Worm (Caenorhabditis elegans): ENCODE data around the gene R105.1.

The R105.1 gene

DNA sequence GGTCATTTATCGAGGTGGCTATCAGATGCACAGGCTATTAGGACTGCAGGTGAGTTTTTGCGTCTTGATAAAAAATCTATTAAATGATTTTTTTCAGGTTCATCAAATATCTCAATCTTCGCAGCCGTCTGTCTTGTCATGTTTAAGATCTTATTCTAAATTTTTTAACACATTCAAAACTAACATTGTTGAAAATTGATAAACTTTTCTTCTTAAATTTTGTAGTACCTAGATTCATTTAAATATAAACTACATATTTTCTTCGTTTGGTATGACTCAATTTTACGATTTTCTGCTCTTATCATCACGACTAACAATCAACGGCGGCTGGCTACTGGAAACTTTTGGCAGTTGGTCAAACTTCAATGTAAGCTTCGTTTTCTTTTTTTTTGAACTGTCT lies 30.9 kb upstream of the R105.1 start, which contains the start of gene F19C7.4:
TSS of gene F19C7.4 (plus strand) at position 301 of the 400 bp plus-strand sequence.
- TF ChIP-seq nhr-12 (tag; optimal IDR thresholded peaks at IDR 0.05) (no peak), pha-4 (tag; optimal IDR thresholded peaks at IDR 0.05) (no peak), snpc-4 (tag; optimal IDR thresholded peaks at IDR 0.05) (no peak), blmp-1 (tag; optimal IDR thresholded peaks at IDR 0.05) (no peak), nhr-28 (tag; optimal IDR thresholded peaks at IDR 0.05) (no peak), cnd-1 (tag; optimal IDR thresholded peaks at IDR 0.05) (no peak), ceh-43 (GFP tag; optimal IDR thresholded peaks at IDR 0.05) (no peak), elt-3 (tag; optimal IDR thresholded peaks at IDR 0.05) (no peak), drap-1 (GFP tag; optimal IDR thresholded peaks at IDR 0.05) (no peak), nhr-2 (tag; optimal IDR thresholded peaks at IDR 0.05) (no peak), hlh-1 (tag; optimal IDR thresholded peaks at IDR 0.05) (no peak), ceh-83 (GFP tag; optimal IDR thresholded peaks at IDR 0.05) (no peak), unc-62 (GFP tag; optimal IDR thresholded peaks at IDR 0.05) (no peak), ztf-11 (tag; optimal IDR thresholded peaks at IDR 0.05) (no peak), lin-13 (tag; optimal IDR thresholded peaks at IDR 0.05) (no peak), mls-2 (tag; optimal IDR thresholded peaks at IDR 0.05) (no peak), nhr-237 (tag; optimal IDR thresholded peaks at IDR 0.05) (no peak)

ce11 chrIV:4605608-4606007 lies 27.9 kb upstream of the R105.1 start, which contains the start of gene nspg-10:
TSS of gene nspg-10 (plus strand) at chrIV:4605786.
- no peak for TF ChIP-seq lsy-2 (tag; optimal IDR thresholded peaks at IDR 0.05)
- no peak for TF ChIP-seq tbx-8 (GFP tag; optimal IDR thresholded peaks at IDR 0.05)
- no peak for TF ChIP-seq snpc-4 (tag; optimal IDR thresholded peaks at IDR 0.05)
- no peak for TF ChIP-seq ceh-43 (GFP tag; optimal IDR thresholded peaks at IDR 0.05)
- TF ChIP-seq ceh-39 (tag; optimal IDR thresholded peaks at IDR 0.05), result no peak

ce11 chrIV:4608661-4609060 lies 24.8 kb upstream of the R105.1 start:
- TF ChIP-seq zip-8 (tag; optimal IDR thresholded peaks at IDR 0.05) (no peak), nhr-237 (tag; optimal IDR thresholded peaks at IDR 0.05) (no peak), unc-62 (GFP tag; optimal IDR thresholded peaks at IDR 0.05) (no peak), lsy-2 (tag; optimal IDR thresholded peaks at IDR 0.05) (no peak), nhr-2 (tag; optimal IDR thresholded peaks at IDR 0.05) (no peak), blmp-1 (tag; optimal IDR thresholded peaks at IDR 0.05) (no peak), elt-1 (tag; optimal IDR thresholded peaks at IDR 0.05; ENCODE audit: borderline replicate concordance, insufficient read depth) (no peak), ham-2 (GFP tag; optimal IDR thresholded peaks at IDR 0.05) (no peak), unc-120 (tag; optimal IDR thresholded peaks at IDR 0.05; ENCODE audit: poor library complexity, severe bottlenecking) (no peak)

DNA sequence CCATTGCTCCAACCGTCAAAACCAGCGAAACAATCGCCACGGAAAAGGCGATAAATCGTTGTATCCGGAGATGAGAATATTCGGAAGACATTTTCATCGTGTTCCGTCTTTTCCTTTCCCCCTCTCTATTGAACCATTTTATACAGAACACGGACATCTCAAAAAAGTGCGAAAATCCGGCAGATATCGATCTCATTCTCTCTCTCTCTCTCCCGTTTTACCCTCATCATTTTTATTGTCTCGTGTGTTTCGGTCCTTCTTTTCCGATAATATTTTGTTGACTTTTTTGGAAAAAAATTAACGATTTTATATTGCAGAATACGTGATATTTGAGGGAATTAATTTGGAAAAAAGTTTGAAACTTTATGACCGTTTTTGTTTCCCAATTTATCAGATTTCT lies 23.9 kb upstream of the R105.1 start, which contains the start of gene col-110:
TSS of gene col-110 (minus strand) at position 101 of the 400 bp plus-strand sequence.
- TF ChIP-seq unc-39 (tag; optimal IDR thresholded peaks at IDR 0.05) (no peak), nhr-76 (tag; optimal IDR thresholded peaks at IDR 0.05) (no peak), sem-2 (GFP tag; optimal IDR thresholded peaks at IDR 0.05) (no peak), elt-3 (tag; optimal IDR thresholded peaks at IDR 0.05) (no peak), snpc-4 (tag; optimal IDR thresholded peaks at IDR 0.05) (no peak)

DNA sequence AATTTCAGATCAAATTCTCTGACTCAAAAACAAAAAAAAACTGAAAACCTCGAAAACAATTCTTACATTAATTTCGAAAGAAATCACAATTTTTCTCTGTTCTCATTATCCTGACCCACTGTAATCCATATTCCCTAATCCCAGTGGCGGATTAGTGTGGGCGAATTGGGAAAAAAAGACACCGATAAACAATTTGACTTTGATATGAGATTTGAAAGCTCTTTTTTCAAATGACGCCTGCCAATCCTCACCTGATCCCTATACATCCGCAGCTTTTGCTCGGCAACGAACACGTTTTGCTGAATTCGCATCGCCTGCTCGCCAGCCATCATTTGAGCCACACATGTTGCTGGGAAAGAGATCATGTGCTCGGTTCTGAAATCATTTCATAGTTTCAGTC lies 21.8 kb upstream of the R105.1 start:
- TF ChIP-seq elt-3 (tag; optimal IDR thresholded peaks at IDR 0.05) (no peak), ceh-43 (GFP tag; optimal IDR thresholded peaks at IDR 0.05) (no peak), nhr-2 (tag; optimal IDR thresholded peaks at IDR 0.05) (no peak), lsy-2 (tag; optimal IDR thresholded peaks at IDR 0.05) (no peak), lin-13 (tag; optimal IDR thresholded peaks at IDR 0.05) (no peak), drap-1 (GFP tag; optimal IDR thresholded peaks at IDR 0.05) (no peak), unc-39 (tag; optimal IDR thresholded peaks at IDR 0.05) (no peak), nhr-237 (tag; optimal IDR thresholded peaks at IDR 0.05) (no peak), mep-1 (tag; optimal IDR thresholded peaks at IDR 0.05) (no peak), ceh-39 (tag; optimal IDR thresholded peaks at IDR 0.05) (no peak), blmp-1 (tag; optimal IDR thresholded peaks at IDR 0.05) (no peak), lin-32 (GFP tag; optimal IDR thresholded peaks at IDR 0.05) (no peak)

DNA sequence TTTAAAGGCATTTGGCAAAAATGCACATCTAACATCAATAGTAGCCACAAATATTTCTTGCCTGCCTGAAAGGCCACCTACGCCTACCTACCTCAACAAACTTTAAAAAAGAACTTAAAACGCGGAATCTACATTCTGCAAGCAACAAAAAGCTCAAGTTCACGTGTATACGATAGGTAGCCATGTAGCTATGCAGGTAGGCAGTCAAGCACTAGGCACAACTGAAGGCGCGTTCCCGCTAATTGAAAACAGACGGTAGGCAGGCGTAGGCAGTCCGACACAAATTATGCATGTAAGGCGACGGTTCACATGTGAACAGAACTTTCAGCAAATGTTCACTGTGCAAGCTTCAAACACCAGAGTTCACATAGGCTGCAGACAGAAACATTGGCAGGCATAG lies 20.9 kb upstream of the R105.1 start:
- TF ChIP-seq M03D4.4 (tag; optimal IDR thresholded peaks at IDR 0.05) (no peak), ceh-83 (GFP tag; optimal IDR thresholded peaks at IDR 0.05) (no peak), lsy-2 (tag; optimal IDR thresholded peaks at IDR 0.05) (no peak), lin-32 (GFP tag; optimal IDR thresholded peaks at IDR 0.05) (no peak), hlh-1 (tag; optimal IDR thresholded peaks at IDR 0.05) (no peak), nhr-76 (tag; optimal IDR thresholded peaks at IDR 0.05) (no peak), drap-1 (GFP tag; optimal IDR thresholded peaks at IDR 0.05) (no peak), ztf-11 (tag; optimal IDR thresholded peaks at IDR 0.05) (no peak), nhr-28 (tag; optimal IDR thresholded peaks at IDR 0.05) (no peak), bed-3 (GFP tag; optimal IDR thresholded peaks at IDR 0.05) (no peak), snpc-4 (tag; optimal IDR thresholded peaks at IDR 0.05) (no peak), ham-2 (GFP tag; optimal IDR thresholded peaks at IDR 0.05) (no peak)

All from whole organism, mixed stage, embryonic.